Fruit fly (Drosophila melanogaster): ENCODE data around the gene CG1265.

CG1265 gene

dm6 chr3L:4296760-4297159 is 42.2 kb downstream of the CG1265 start:
- TF ChIP-seq kni (GFP tag; optimal IDR thresholded peaks at IDR 0.05) = peak; percentile 58
- no peak for TF ChIP-seq CG6813 (GFP tag; optimal IDR thresholded peaks at IDR 0.05)
- TF ChIP-seq E2f2 (GFP tag; IDR thresholded peaks at IDR 0.05) = no peak
- TF ChIP-seq Hmr (GFP tag; optimal IDR thresholded peaks at IDR 0.05) = no peak
- TF ChIP-seq abd-A (tag; optimal IDR thresholded peaks at IDR 0.05) = no peak
- TF ChIP-seq Elba2 (GFP tag; optimal IDR thresholded peaks at IDR 0.05) = no peak
- TF ChIP-seq dati (GFP tag; IDR thresholded peaks at IDR 0.05) = no peak
- TF ChIP-seq CG8089 (GFP tag; optimal IDR thresholded peaks at IDR 0.05) = no peak
- TF ChIP-seq Pdp1 (GFP tag; optimal IDR thresholded peaks at IDR 0.05) = peak in 1 of 2 experiments; percentile 39
- peak; percentile 69 for TF ChIP-seq oc (tag; optimal IDR thresholded peaks at IDR 0.05)
- TF ChIP-seq pros (GFP tag; optimal IDR thresholded peaks at IDR 0.05) = peak; percentile 42
- peak; percentile 99 for TF ChIP-seq Blimp-1 (GFP tag; optimal IDR thresholded peaks at IDR 0.05)
- no peak for TF ChIP-seq psq (GFP tag; optimal IDR thresholded peaks at IDR 0.05)
- TF ChIP-seq CG7963 (GFP tag; IDR thresholded peaks at IDR 0.05; ENCODE audit: partially characterized antibody) = no peak
- TF ChIP-seq corto (GFP tag; optimal IDR thresholded peaks at IDR 0.05) = no peak
- TF ChIP-seq Chrac-16 (GFP tag; optimal IDR thresholded peaks at IDR 0.05) = no peak
- no peak for TF ChIP-seq Hr3 (GFP tag; optimal IDR thresholded peaks at IDR 0.05)
- no peak for TF ChIP-seq Jarid2 (GFP tag; optimal IDR thresholded peaks at IDR 0.05)
- 0 out of 3 replicates have a peak, but pooled peaks have one; percentile 32 for TF ChIP-seq sr (GFP tag; IDR thresholded peaks at IDR 0.05)

dm6 chr3L:4302088-4302487 is 47.5 kb downstream of the CG1265 start:
- no peak for TF ChIP-seq zfh2 (GFP tag; optimal IDR thresholded peaks at IDR 0.05)
- no peak for TF ChIP-seq ind (GFP tag; optimal IDR thresholded peaks at IDR 0.05)
- TF ChIP-seq CG2199 (GFP tag; IDR thresholded peaks at IDR 0.05) = no peak
- peak; percentile 1 for TF ChIP-seq fd96Cb (tag; optimal IDR thresholded peaks at IDR 0.05)
- TF ChIP-seq CG16779 (GFP tag; IDR thresholded peaks at IDR 0.05) = no peak
- TF ChIP-seq eyg (GFP tag; optimal IDR thresholded peaks at IDR 0.05) = no peak
- TF ChIP-seq gt (GFP tag; IDR thresholded peaks at IDR 0.05) = no peak
- no peak for TF ChIP-seq gsb (GFP tag; IDR thresholded peaks at IDR 0.05)
- no peak for TF ChIP-seq prd (optimal IDR thresholded peaks at IDR 0.05)
- no peak for TF ChIP-seq prd (GFP tag; IDR thresholded peaks at IDR 0.05)
- no peak for TF ChIP-seq stwl (tag; optimal IDR thresholded peaks at IDR 0.05)
- TF ChIP-seq dm (GFP tag; optimal IDR thresholded peaks at IDR 0.05) = no peak
- no peak for TF ChIP-seq CG10321 (GFP tag; IDR thresholded peaks at IDR 0.05)
- no peak for TF ChIP-seq D19A (tag; optimal IDR thresholded peaks at IDR 0.05)
- no peak for TF ChIP-seq ems (GFP tag; optimal IDR thresholded peaks at IDR 0.05)
- TF ChIP-seq YL-1 (GFP tag; optimal IDR thresholded peaks at IDR 0.05) = no peak
- no peak for TF ChIP-seq gce (GFP tag; IDR thresholded peaks at IDR 0.05)
- no peak for TF ChIP-seq CG9215 (GFP tag; IDR thresholded peaks at IDR 0.05)
- TF ChIP-seq CG15696 (tag; optimal IDR thresholded peaks at IDR 0.05) = no peak
- TF ChIP-seq CG2712 (tag; optimal IDR thresholded peaks at IDR 0.05) = no peak
- TF ChIP-seq CG11504 (tag; optimal IDR thresholded peaks at IDR 0.05) = peak; percentile 20
- TF ChIP-seq maf-S (GFP tag; optimal IDR thresholded peaks at IDR 0.05) = no peak
- no peak for TF ChIP-seq vfl (GFP tag; optimal IDR thresholded peaks at IDR 0.05)
- TF ChIP-seq dmrt99B (tag; optimal IDR thresholded peaks at IDR 0.05) = no peak
- no peak for TF ChIP-seq CG18599 (GFP tag; optimal IDR thresholded peaks at IDR 0.05)
- TF ChIP-seq Fer2 (tag; optimal IDR thresholded peaks at IDR 0.05) = no peak
- TF ChIP-seq pzg (GFP tag; optimal IDR thresholded peaks at IDR 0.05) = no peak
- TF ChIP-seq Hsf (GFP tag; optimal IDR thresholded peaks at IDR 0.05) = no peak
- no peak for TF ChIP-seq CG6175 (GFP tag; IDR thresholded peaks at IDR 0.05)
- TF ChIP-seq CG1603 (tag; optimal IDR thresholded peaks at IDR 0.05) = no peak
- TF ChIP-seq Lhr (GFP tag; optimal IDR thresholded peaks at IDR 0.05) = no peak
- TF ChIP-seq CG18011 (GFP tag; optimal IDR thresholded peaks at IDR 0.05) = no peak
- no peak for TF ChIP-seq CG4360 (GFP tag; IDR thresholded peaks at IDR 0.05)
